Worm (Caenorhabditis elegans) whole organism, L4 larva: ENCODE measurements around the gene F44D12.2.

Experiments
- T26A8.4 ChIP-seq: fragments of 200-800 bp; sonication (Bioruptor generic); IDR thresholded peaks from 2 replicates; pipeline ENCODE4 v1.3.6; 2022; ENCODE audit warnings: missing genetic modification characterization, missing compliant biosample characterization
- ZK546.5 ChIP-seq, 2 experiments: sonication (generic microtip); optimal IDR thresholded peaks; 2 replicates each; lab custom pipeline; 2017; ENCODE audit warnings: missing biosample characterization in 2 of 2, missing genetic modification characterization in 2 of 2
- ama-1 ChIP-seq: fragments of 150-350 bp; optimal IDR thresholded peaks from 2 replicates; lab custom pipeline; 2014; ENCODE audit warnings: inconsistent platforms, mixed read lengths
- lir-3 ChIP-seq: sonication (generic microtip); optimal IDR thresholded peaks from 2 replicates; lab custom pipeline; 2016; ENCODE audit warnings: mild to moderate bottlenecking, missing genetic modification characterization, missing compliant biosample characterization
- unc-62 ChIP-seq, 3 experiments: fragments of 150-350 bp in 1 of 3; sonication (generic microtip); optimal IDR thresholded peaks in 2 of 3; peaks in 1 of 3; 1 replicate in 1 of 3; 2 replicates in 2 of 3; lab custom pipeline; 2014 to 2017; ENCODE audit warnings: missing biosample characterization in 3 of 3, missing genetic modification characterization in 3 of 3, missing genetic modification reagents in 3 of 3, missing genotype in 1 of 3

ce11 chrIV:9982895-9983294 is 34.6 kb downstream of the F44D12.2 start, which contains the start of gene mam-2:
- TF ChIP-seq lir-3 (tag; lab: Kevin White, UChicago) (no peak), ZK546.5 (tag; optimal IDR thresholded peaks at IDR 0.05; lab: Kevin White, UChicago) (no peak), T26A8.4 (GFP tag; lab: Robert Waterston, UW) (no peak), unc-62 (GFP tag; optimal IDR thresholded peaks at IDR 0.05 in 1 of 2; lab: Kevin White, UChicago) (no peak), unc-62 (tag; optimal IDR thresholded peaks at IDR 0.05; lab: Kevin White, UChicago) (no peak), ama-1 (lab: Kevin White, UChicago) (no peak)
